Fruit fly (Drosophila melanogaster): ENCODE data around the gene CG33285.

CG33285 gene

DNA sequence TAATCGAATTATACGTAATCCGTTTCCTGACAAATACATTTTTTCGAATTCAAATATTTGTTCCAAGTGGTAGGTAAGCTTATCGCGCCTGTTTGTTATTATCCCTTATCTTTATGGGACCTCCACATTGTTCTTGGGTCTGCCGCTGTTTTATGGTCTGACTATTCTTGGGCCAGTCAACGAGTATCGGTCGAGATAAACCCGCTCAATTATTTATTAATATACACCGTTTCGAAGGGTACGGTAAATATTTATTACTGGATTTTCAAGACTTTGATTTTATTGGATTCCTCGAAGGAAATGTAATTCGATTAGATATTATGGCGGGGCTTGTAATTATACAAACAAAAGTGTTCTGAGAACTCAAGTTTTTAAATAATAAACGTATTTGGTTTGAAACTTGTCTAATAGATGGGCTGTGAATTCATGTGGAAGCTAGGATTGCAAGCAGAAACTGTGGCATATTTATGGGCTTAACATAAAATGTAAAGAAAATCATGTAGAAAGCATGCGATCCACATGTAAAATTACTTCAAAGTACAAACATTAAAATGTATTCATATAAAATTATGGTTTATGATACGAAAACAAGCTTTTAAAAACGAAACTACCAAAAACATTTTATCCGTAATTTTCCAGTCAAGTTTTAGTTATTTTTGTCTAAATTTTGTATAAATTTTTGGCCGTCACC is 23.4 kb downstream of the CG33285 start, which contains the start of gene CG43072 (continued):
- peak; percentile 53 for TF ChIP-seq Myb (GFP tag; optimal IDR thresholded peaks at IDR 0.05)
- peak; percentile 20 for TF ChIP-seq scrt (GFP tag; optimal IDR thresholded peaks at IDR 0.05)
- TF ChIP-seq CG30020 (tag; optimal IDR thresholded peaks at IDR 0.05): no peak
- no peak for TF ChIP-seq trh (GFP tag; optimal IDR thresholded peaks at IDR 0.05)
- TF ChIP-seq ATbp (GFP tag; optimal IDR thresholded peaks at IDR 0.05): no peak
- no peak for TF ChIP-seq CG11504 (tag; optimal IDR thresholded peaks at IDR 0.05)
- TF ChIP-seq Pdp1 (GFP tag; optimal IDR thresholded peaks at IDR 0.05): peak in 1 of 2 experiments; percentile 55
- TF ChIP-seq emc (GFP tag; optimal IDR thresholded peaks at IDR 0.05): no peak
- TF ChIP-seq caup (GFP tag; optimal IDR thresholded peaks at IDR 0.05; ENCODE audit: severe bottlenecking): peak; percentile 55
- peak; percentile 59 for TF ChIP-seq CG2678 (tag; optimal IDR thresholded peaks at IDR 0.05)
- no peak for TF ChIP-seq CG5245 (GFP tag; optimal IDR thresholded peaks at IDR 0.05)
- no peak for TF ChIP-seq danr (GFP tag; IDR thresholded peaks at IDR 0.05)
- TF ChIP-seq CG17361 (GFP tag; IDR thresholded peaks at IDR 0.05): no peak; the same call in 2 of the 3 replicates
- peak; percentile 63 for TF ChIP-seq pita (GFP tag; optimal IDR thresholded peaks at IDR 0.05)
- no peak for TF ChIP-seq ttk (GFP tag; IDR thresholded peaks at IDR 0.05)
- no peak for TF ChIP-seq CG15269 (tag; optimal IDR thresholded peaks at IDR 0.05)
- no peak for TF ChIP-seq her (GFP tag; optimal IDR thresholded peaks at IDR 0.05)
- no peak for TF ChIP-seq CG9437 (GFP tag; optimal IDR thresholded peaks at IDR 0.05)
- TF ChIP-seq CG17802 (tag; optimal IDR thresholded peaks at IDR 0.05): no peak
- no peak for TF ChIP-seq CG18619 (GFP tag; optimal IDR thresholded peaks at IDR 0.05)
- no peak for TF ChIP-seq CG9876 (GFP tag; optimal IDR thresholded peaks at IDR 0.05)
- no peak for TF ChIP-seq Atf-2 (GFP tag; optimal IDR thresholded peaks at IDR 0.05)
- TF ChIP-seq sens (GFP tag): peak; percentile 75
- no peak for TF ChIP-seq br (optimal IDR thresholded peaks at IDR 0.05)
- no peak for TF ChIP-seq chn (GFP tag; optimal IDR thresholded peaks at IDR 0.05)
- peak; percentile 64; the same call in 1 of the 2 replicates for TF ChIP-seq amos (GFP tag; IDR thresholded peaks at IDR 0.05; ENCODE audit: partially characterized antibody)
- no peak for TF ChIP-seq Rfx (GFP tag; IDR thresholded peaks at IDR 0.05)
- no peak for TF ChIP-seq CG14050 (GFP tag; IDR thresholded peaks at IDR 0.05)
- TF ChIP-seq CG12744 (GFP tag; optimal IDR thresholded peaks at IDR 0.05): peak; percentile 10
- no peak for TF ChIP-seq Lhr (GFP tag; optimal IDR thresholded peaks at IDR 0.05)
- TF ChIP-seq Jarid2 (GFP tag; optimal IDR thresholded peaks at IDR 0.05): no peak
- TF ChIP-seq Oli (tag; optimal IDR thresholded peaks at IDR 0.05): no peak
- TF ChIP-seq salm (tag; optimal IDR thresholded peaks at IDR 0.05): peak; percentile 87
- no peak for TF ChIP-seq CG6791 (GFP tag; IDR thresholded peaks at IDR 0.05; ENCODE audit: partially characterized antibody)
- no peak for TF ChIP-seq ranshi (GFP tag; IDR thresholded peaks at IDR 0.05)
- no peak for TF ChIP-seq ind (GFP tag; optimal IDR thresholded peaks at IDR 0.05)
- no peak for TF ChIP-seq gce (GFP tag; IDR thresholded peaks at IDR 0.05)
- TF ChIP-seq Blimp-1 (GFP tag; optimal IDR thresholded peaks at IDR 0.05): no peak
- TF ChIP-seq CG17829 (tag; optimal IDR thresholded peaks at IDR 0.05): peak; percentile 2
- TF ChIP-seq zf30C (GFP tag; optimal IDR thresholded peaks at IDR 0.05): no peak
- no peak for TF ChIP-seq CG14014 (GFP tag; IDR thresholded peaks at IDR 0.05)
- no peak for TF ChIP-seq CG9215 (GFP tag; IDR thresholded peaks at IDR 0.05)
- no peak for TF ChIP-seq fd102C (GFP tag; optimal IDR thresholded peaks at IDR 0.05)
- TF ChIP-seq CG4404 (GFP tag; IDR thresholded peaks at IDR 0.05): no peak
- TF ChIP-seq ash1 (GFP tag; optimal IDR thresholded peaks at IDR 0.05): no peak
- TF ChIP-seq rib (GFP tag; IDR thresholded peaks at IDR 0.05): no peak
- TF ChIP-seq exex (tag; optimal IDR thresholded peaks at IDR 0.05): peak; percentile 97
- no peak for TF ChIP-seq gem (tag; optimal IDR thresholded peaks at IDR 0.05)
- no peak for TF ChIP-seq phol (tag; optimal IDR thresholded peaks at IDR 0.05)
- peak; percentile 98 for TF ChIP-seq sd (tag; optimal IDR thresholded peaks at IDR 0.05)

All from whole organism, embryonic.